Fruit fly (Drosophila melanogaster): ENCODE measurements around the gene exex.
A peak's percentile ranks its signal among the peaks of the same experiment; 100 is the strongest.

The exex gene

DNA sequence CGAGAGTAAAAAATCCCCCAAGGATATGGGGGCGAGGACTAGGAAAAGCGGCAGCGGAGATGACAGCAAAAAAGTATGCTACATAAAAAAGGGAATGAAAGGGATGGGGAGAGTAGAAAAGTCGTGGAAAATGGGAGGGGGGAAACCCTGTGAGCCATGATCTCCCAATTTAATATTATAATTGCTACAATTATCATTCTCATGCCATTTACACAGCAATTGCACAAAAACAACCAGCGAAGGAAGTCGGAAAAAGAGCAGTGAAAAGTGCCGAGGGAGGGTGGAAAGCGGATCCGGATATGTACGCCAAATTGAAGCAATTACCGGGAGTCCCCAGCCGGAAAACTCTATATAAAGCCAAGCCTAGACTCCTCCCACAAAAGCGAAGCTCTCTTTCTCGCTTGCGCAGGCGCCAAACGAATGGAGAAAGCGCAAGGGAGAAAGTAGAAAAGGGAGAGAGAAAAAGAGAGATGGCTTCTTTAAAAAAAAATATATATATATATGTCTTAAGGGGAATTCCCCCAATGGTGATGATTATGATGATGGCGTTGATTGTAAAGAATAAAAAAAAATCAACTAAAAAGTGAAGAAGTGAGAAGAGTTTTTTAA lies 20.5 kb downstream of the exex start (continued):
- TF ChIP-seq shn (GFP tag; optimal IDR thresholded peaks at IDR 0.05), result no peak
- TF ChIP-seq repo (GFP tag; optimal IDR thresholded peaks at IDR 0.05), result no peak
- peak; percentile 72 for TF ChIP-seq exex (tag; optimal IDR thresholded peaks at IDR 0.05)
- TF ChIP-seq CG11723 (GFP tag; optimal IDR thresholded peaks at IDR 0.05), result no peak
- TF ChIP-seq fd3F (GFP tag; optimal IDR thresholded peaks at IDR 0.05), result no peak
- no peak for TF ChIP-seq wdn (GFP tag; IDR thresholded peaks at IDR 0.05)
- no peak for TF ChIP-seq CG1233 (GFP tag; optimal IDR thresholded peaks at IDR 0.05)
- TF ChIP-seq Med (GFP tag), result peak; percentile 60
- no peak for TF ChIP-seq CG7987 (GFP tag; optimal IDR thresholded peaks at IDR 0.05)
- no peak for TF ChIP-seq Max (GFP tag; optimal IDR thresholded peaks at IDR 0.05)
- TF ChIP-seq chif (GFP tag; optimal IDR thresholded peaks at IDR 0.05), result no peak
- no peak for TF ChIP-seq CG12219 (GFP tag; optimal IDR thresholded peaks at IDR 0.05)
- no peak for TF ChIP-seq CG17361 (GFP tag; IDR thresholded peaks at IDR 0.05)
- no peak for TF ChIP-seq corto (GFP tag; optimal IDR thresholded peaks at IDR 0.05)
- TF ChIP-seq Rfx (GFP tag; IDR thresholded peaks at IDR 0.05), result no peak
- TF ChIP-seq pum (GFP tag; optimal IDR thresholded peaks at IDR 0.05), result no peak
- no peak for TF ChIP-seq odd (GFP tag; optimal IDR thresholded peaks at IDR 0.05)
- no peak for TF ChIP-seq Xbp1 (GFP tag; optimal IDR thresholded peaks at IDR 0.05)
- TF ChIP-seq CG8478 (optimal IDR thresholded peaks at IDR 0.05), result no peak
- TF ChIP-seq ewg (GFP tag; optimal IDR thresholded peaks at IDR 0.05), result peak; percentile 80
- TF ChIP-seq otp (GFP tag; IDR thresholded peaks at IDR 0.05), result no peak
- TF ChIP-seq Bteb2 (GFP tag; optimal IDR thresholded peaks at IDR 0.05), result no peak
- no peak for TF ChIP-seq CG10267 (tag; optimal IDR thresholded peaks at IDR 0.05)
- TF ChIP-seq mld (GFP tag; IDR thresholded peaks at IDR 0.05; ENCODE audit: partially characterized antibody), result no peak
- TF ChIP-seq grau (tag; optimal IDR thresholded peaks at IDR 0.05), result no peak
- no peak for TF ChIP-seq CG9876 (GFP tag; optimal IDR thresholded peaks at IDR 0.05)
- TF ChIP-seq CG4730 (GFP tag; IDR thresholded peaks at IDR 0.05), result no peak
- no peak for TF ChIP-seq gsb (GFP tag; IDR thresholded peaks at IDR 0.05)
- TF ChIP-seq vnd (GFP tag; IDR thresholded peaks at IDR 0.05; ENCODE audit: partially characterized antibody), result no peak
- TF ChIP-seq pb (GFP tag; optimal IDR thresholded peaks at IDR 0.05), result no peak
- no peak for TF ChIP-seq CG6813 (GFP tag; optimal IDR thresholded peaks at IDR 0.05)
- no peak for TF ChIP-seq sna (GFP tag; IDR thresholded peaks at IDR 0.05; ENCODE audit: partially characterized antibody)
- no peak for TF ChIP-seq Doc3 (GFP tag; IDR thresholded peaks at IDR 0.05; ENCODE audit: partially characterized antibody)
- TF ChIP-seq Nf-YB (GFP tag; optimal IDR thresholded peaks at IDR 0.05), result peak; percentile 86
- TF ChIP-seq CG12299 (tag; optimal IDR thresholded peaks at IDR 0.05), result no peak
- no peak for TF ChIP-seq Atf3 (GFP tag; optimal IDR thresholded peaks at IDR 0.05)
- no peak for TF ChIP-seq MTF-1 (GFP tag; optimal IDR thresholded peaks at IDR 0.05; ENCODE audit: borderline replicate concordance)
- no peak for TF ChIP-seq CG12391 (tag; optimal IDR thresholded peaks at IDR 0.05)
- no peak for TF ChIP-seq nau (GFP tag; optimal IDR thresholded peaks at IDR 0.05)
- peak; percentile 70 for TF ChIP-seq Nf-YC (tag; optimal IDR thresholded peaks at IDR 0.05)
- TF ChIP-seq lilli (GFP tag; optimal IDR thresholded peaks at IDR 0.05), result no peak
- TF ChIP-seq Doc2 (GFP tag; IDR thresholded peaks at IDR 0.05), result no peak
- no peak for TF ChIP-seq nerfin-1 (tag; optimal IDR thresholded peaks at IDR 0.05)
- TF ChIP-seq CG7271 (tag; optimal IDR thresholded peaks at IDR 0.05), result no peak
- 0 out of 2 replicates have a peak, but pooled peaks have one; percentile 13 for TF ChIP-seq seq (GFP tag; IDR thresholded peaks at IDR 0.05)
- TF ChIP-seq CG30403 (GFP tag; optimal IDR thresholded peaks at IDR 0.05), result no peak
- TF ChIP-seq NC2α (GFP tag; optimal IDR thresholded peaks at IDR 0.05), result no peak
- TF ChIP-seq CG30020 (tag; optimal IDR thresholded peaks at IDR 0.05), result no peak
- no peak for TF ChIP-seq CG31388 (GFP tag; optimal IDR thresholded peaks at IDR 0.05)
- peak; percentile 7 for TF ChIP-seq CG1832 (GFP tag; optimal IDR thresholded peaks at IDR 0.05)

Measured in whole organism, embryonic.